Fruit fly (Drosophila melanogaster): Measurements from ENCODE around the gene Edem1.

Gene Edem1

DNA sequence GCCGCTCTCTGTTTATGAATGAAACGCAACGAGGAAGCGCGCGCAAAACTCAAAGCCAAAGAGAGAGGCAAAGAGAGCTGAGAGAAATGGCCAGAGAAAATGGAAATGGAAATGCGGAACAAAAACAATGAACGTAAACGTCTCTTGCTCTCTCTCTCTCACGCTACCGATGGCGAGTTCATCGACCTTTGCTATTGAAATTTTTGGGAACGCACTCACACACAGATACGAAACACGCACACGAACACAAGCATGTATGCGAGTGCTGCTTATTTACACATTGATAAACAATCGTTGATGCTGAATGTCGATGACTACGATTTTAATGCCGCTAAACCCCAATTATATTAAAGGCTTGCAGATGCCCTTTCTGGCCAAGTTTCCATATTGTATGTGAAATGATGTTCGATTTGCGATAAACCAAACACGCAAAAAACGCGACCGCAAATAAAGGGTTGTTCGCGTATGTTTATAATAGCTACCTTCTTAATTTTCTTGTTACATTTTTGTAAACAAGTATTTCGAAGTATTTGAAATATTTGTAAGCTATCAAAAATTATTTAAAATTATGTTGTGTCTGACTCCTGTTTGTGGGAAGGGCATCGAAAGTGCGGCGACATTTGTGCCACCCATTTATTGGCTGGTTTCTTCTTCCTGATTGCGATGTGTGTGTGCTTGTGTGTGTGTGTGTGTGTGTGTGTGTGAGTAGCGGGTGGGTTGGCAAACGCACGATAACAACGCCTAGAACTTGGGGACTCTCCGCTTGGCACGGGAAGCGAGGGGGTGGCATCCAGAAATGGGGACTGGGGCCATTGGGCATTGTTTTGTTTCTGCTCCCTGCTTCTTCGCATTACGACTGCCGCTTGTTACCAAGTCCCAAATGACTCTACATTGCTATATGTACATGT is 35.0 kb upstream of the Edem1 start:
- peak; percentile 39; the same call in 1 of the 2 replicates for TF ChIP-seq E2f1 (GFP tag; IDR thresholded peaks at IDR 0.05)
- TF ChIP-seq Nf-YA (GFP tag; IDR thresholded peaks at IDR 0.05), result no peak
- peak; percentile 81 for TF ChIP-seq PHDP (tag; optimal IDR thresholded peaks at IDR 0.05)
- peak; percentile 62 for TF ChIP-seq CG1233 (GFP tag; optimal IDR thresholded peaks at IDR 0.05)
- TF ChIP-seq gcm2 (GFP tag; optimal IDR thresholded peaks at IDR 0.05), result no peak
- peak; percentile 19 for TF ChIP-seq usp (GFP tag; optimal IDR thresholded peaks at IDR 0.05)
- peak; percentile 33 for TF ChIP-seq Jarid2 (GFP tag; optimal IDR thresholded peaks at IDR 0.05)
- TF ChIP-seq CG4617 (GFP tag; optimal IDR thresholded peaks at IDR 0.05; ENCODE audit: borderline replicate concordance), result no peak
- peak; percentile 45 for TF ChIP-seq Sry-β (GFP tag; optimal IDR thresholded peaks at IDR 0.05)
- TF ChIP-seq CG6272 (GFP tag; IDR thresholded peaks at IDR 0.05), result no peak
- peak; percentile 74 for TF ChIP-seq CG10147 (GFP tag; optimal IDR thresholded peaks at IDR 0.05)
- peak; percentile 58 for TF ChIP-seq Ptx1 (GFP tag; IDR thresholded peaks at IDR 0.05)
- TF ChIP-seq CG7839 (tag; optimal IDR thresholded peaks at IDR 0.05), result peak; percentile 85
- no peak for TF ChIP-seq psq (GFP tag; optimal IDR thresholded peaks at IDR 0.05)
- no peak for TF ChIP-seq MESR4 (GFP tag; optimal IDR thresholded peaks at IDR 0.05)
- TF ChIP-seq CG13123 (GFP tag; optimal IDR thresholded peaks at IDR 0.05), result peak; percentile 3
- TF ChIP-seq Aef1 (GFP tag; IDR thresholded peaks at IDR 0.05), result no peak
- TF ChIP-seq CG7963 (GFP tag; IDR thresholded peaks at IDR 0.05; ENCODE audit: partially characterized antibody), result no peak
- TF ChIP-seq CG11093 (GFP tag; IDR thresholded peaks at IDR 0.05), result peak; percentile 41; the same call in 1 of the 3 replicates
- TF ChIP-seq z (GFP tag; IDR thresholded peaks at IDR 0.05), result no peak
- TF ChIP-seq CG11085 (GFP tag; IDR thresholded peaks at IDR 0.05), result no peak; the same call in 1 of the 2 replicates
- TF ChIP-seq CG9609 (GFP tag; optimal IDR thresholded peaks at IDR 0.05), result peak; percentile 50
- peak; percentile 59; the same call in 1 of the 3 replicates for TF ChIP-seq Optix (GFP tag; IDR thresholded peaks at IDR 0.05)
- TF ChIP-seq Mes4 (GFP tag; optimal IDR thresholded peaks at IDR 0.05), result peak; percentile 46
- TF ChIP-seq CG12104 (GFP tag; optimal IDR thresholded peaks at IDR 0.05), result peak; percentile 77
- peak; percentile 66 for TF ChIP-seq Six4 (GFP tag; optimal IDR thresholded peaks at IDR 0.05)
- TF ChIP-seq salm (tag; optimal IDR thresholded peaks at IDR 0.05), result peak; percentile 51
- TF ChIP-seq MBD-R2 (GFP tag; IDR thresholded peaks at IDR 0.05), result no peak
- TF ChIP-seq bcd (GFP tag; optimal IDR thresholded peaks at IDR 0.05), result peak; percentile 82
- no peak for TF ChIP-seq kah (GFP tag; optimal IDR thresholded peaks at IDR 0.05)
- no peak for TF ChIP-seq unc-4 (GFP tag; IDR thresholded peaks at IDR 0.05; ENCODE audit: partially characterized antibody)
- TF ChIP-seq twi (tag; optimal IDR thresholded peaks at IDR 0.05), result peak; percentile 53
- TF ChIP-seq CG17568 (GFP tag; optimal IDR thresholded peaks at IDR 0.05), result peak; percentile 41
- no peak for TF ChIP-seq eyg (GFP tag; optimal IDR thresholded peaks at IDR 0.05)
- TF ChIP-seq CG15011 (GFP tag; optimal IDR thresholded peaks at IDR 0.05), result peak; percentile 57
- TF ChIP-seq pho (GFP tag; optimal IDR thresholded peaks at IDR 0.05), result peak; percentile 57
- TF ChIP-seq Nf-YB (GFP tag; optimal IDR thresholded peaks at IDR 0.05), result peak; percentile 71
- peak; percentile 24 for TF ChIP-seq CG6765 (GFP tag; optimal IDR thresholded peaks at IDR 0.05)
- no peak for TF ChIP-seq lov (optimal IDR thresholded peaks at IDR 0.05)
- TF ChIP-seq lov (GFP tag; IDR thresholded peaks at IDR 0.05), result 0 out of 3 replicates have a peak, but pooled peaks have one; percentile 21
- TF ChIP-seq lab (GFP tag; optimal IDR thresholded peaks at IDR 0.05), result peak; percentile 61
- TF ChIP-seq tx (GFP tag; optimal IDR thresholded peaks at IDR 0.05), result peak; percentile 42
- TF ChIP-seq Hr3 (GFP tag; optimal IDR thresholded peaks at IDR 0.05), result peak; percentile 48
- TF ChIP-seq CG34422 (GFP tag; IDR thresholded peaks at IDR 0.05), result 0 out of 3 replicates have a peak, but pooled peaks have one; percentile 8
- peak; percentile 73 for TF ChIP-seq CG3281 (GFP tag; optimal IDR thresholded peaks at IDR 0.05)
- TF ChIP-seq CG4328 (GFP tag; optimal IDR thresholded peaks at IDR 0.05), result peak; percentile 5
- TF ChIP-seq CG12219 (GFP tag; optimal IDR thresholded peaks at IDR 0.05), result peak; percentile 63
- TF ChIP-seq abd-A (tag; optimal IDR thresholded peaks at IDR 0.05), result peak; percentile 30
